Fruit fly (Drosophila melanogaster) whole organism, embryonic: ENCODE measurements around the gene CG11550.

ENCODE experiments used
- CG1024 ChIP-seq: fragments of 200-800 bp; sonication (Bioruptor generic); IDR thresholded peaks from 2 replicates; pipeline ENCODE4 v1.3.6; 2022; ENCODE audit warnings: missing biosample characterization, missing genetic modification characterization
- CG10959 ChIP-seq: fragments of 200-800 bp; sonication (Bioruptor generic); IDR thresholded peaks from 2 replicates; pipeline ENCODE4 v1.3.6; 2022; ENCODE audit warnings: missing biosample characterization, missing genetic modification characterization
- CG10979 ChIP-seq: fragments of 200-800 bp; sonication (Bioruptor generic); optimal IDR thresholded peaks from 2 replicates; lab custom pipeline; 2018; ENCODE audit warnings: missing biosample characterization, mild to moderate bottlenecking, missing genetic modification characterization, moderate library complexity
- CG11695 ChIP-seq: fragments of 200-800 bp; sonication (Bioruptor generic); IDR thresholded peaks from 3 replicates; pipeline ENCODE4 v1.3.6; 2022; ENCODE audit warnings: missing biosample characterization, missing genetic modification characterization
- CG14050 ChIP-seq: fragments of 200-800 bp; sonication (Bioruptor generic); IDR thresholded peaks from 3 replicates; pipeline ENCODE4 v1.3.6; 2022; ENCODE audit warnings: missing biosample characterization, missing genetic modification characterization
- CG16813 ChIP-seq: fragments of 200-800 bp; sonication (Bioruptor generic); IDR thresholded peaks from 3 replicates; pipeline ENCODE4 v1.3.6; 2022; ENCODE audit warnings: missing biosample characterization, missing genetic modification characterization; ENCODE audit not compliant: partially characterized antibody
- CG17361 ChIP-seq: fragments of 200-800 bp; sonication (Bioruptor generic); IDR thresholded peaks from 3 replicates; pipeline ENCODE4 v1.3.6; 2022; ENCODE audit warnings: missing biosample characterization, missing genetic modification characterization
- CG2199 ChIP-seq: fragments of 200-800 bp; sonication (Bioruptor generic); IDR thresholded peaks from 3 replicates; pipeline ENCODE4 v1.3.6; 2022; ENCODE audit warnings: missing biosample characterization, missing genetic modification characterization
- CG2678 ChIP-seq: fragments of 200-800 bp; sonication (Bioruptor generic); optimal IDR thresholded peaks from 3 replicates; lab custom pipeline; 2019; ENCODE audit warnings: missing biosample characterization, mild to moderate bottlenecking, missing genetic modification characterization, moderate library complexity
- CG2712 ChIP-seq: fragments of 200-800 bp; optimal IDR thresholded peaks from 3 replicates; lab custom pipeline; 2019; ENCODE audit warnings: missing biosample characterization, mild to moderate bottlenecking, missing genetic modification characterization, moderate library complexity
- CG3065 ChIP-seq: fragments of 200-800 bp; sonication (Bioruptor generic); optimal IDR thresholded peaks from 2 replicates; lab custom pipeline; 2016; ENCODE audit warnings: missing biosample characterization, missing genetic modification characterization
- CG3995 ChIP-seq: fragments of 200-800 bp; sonication (Bioruptor generic); optimal IDR thresholded peaks from 3 replicates; lab custom pipeline; 2016; ENCODE audit warnings: missing biosample characterization, missing genetic modification characterization
- CG6175 ChIP-seq: fragments of 200-800 bp; sonication (Bioruptor generic); IDR thresholded peaks from 3 replicates; pipeline ENCODE4 v1.3.6; 2022; ENCODE audit warnings: missing biosample characterization, missing genetic modification characterization
- CG6272 ChIP-seq: fragments of 200-800 bp; sonication (Bioruptor generic); IDR thresholded peaks from 2 replicates; pipeline ENCODE4 v1.3.6; 2022; ENCODE audit warnings: missing biosample characterization, missing genetic modification characterization
- CG6689 ChIP-seq: fragments of 200-800 bp; sonication (Bioruptor generic); IDR thresholded peaks from 2 replicates; pipeline ENCODE4 v1.3.6; 2022; ENCODE audit warnings: missing biosample characterization, missing genetic modification characterization
- CG7372 ChIP-seq: fragments of 200-800 bp; sonication (Bioruptor generic); IDR thresholded peaks from 2 replicates; pipeline ENCODE4 v1.3.6; 2022; ENCODE audit warnings: missing biosample characterization, missing genetic modification characterization
- GATAe ChIP-seq: fragments of 200-800 bp; sonication (Bioruptor generic); conservative IDR thresholded peaks from 2 replicates; pipeline ENCODE4 v1.3.6; 2022; ENCODE audit warnings: missing biosample characterization, missing genetic modification characterization
- Gug ChIP-seq: fragments of 200-800 bp; sonication (Bioruptor generic); IDR thresholded peaks from 4 replicates; pipeline ENCODE4 v1.3.6; 2022; ENCODE audit warnings: missing biosample characterization, missing genetic modification characterization
- HHEX ChIP-seq: fragments of 200-800 bp; sonication (Bioruptor generic); optimal IDR thresholded peaks from 3 replicates; lab custom pipeline; 2017; ENCODE audit warnings: missing biosample characterization, mild to moderate bottlenecking, missing genetic modification characterization, missing genetic modification reagents
- HLH4C ChIP-seq: fragments of 200-800 bp; sonication (Bioruptor generic); IDR thresholded peaks from 3 replicates; pipeline ENCODE4 v1.3.6; 2022; ENCODE audit warnings: missing biosample characterization, missing genetic modification characterization; ENCODE audit not compliant: partially characterized antibody
- Hey ChIP-seq: fragments of 200-800 bp; sonication (Bioruptor generic); optimal IDR thresholded peaks from 3 replicates; lab custom pipeline; 2018; ENCODE audit warnings: missing biosample characterization, mild to moderate bottlenecking, missing genetic modification characterization
- Hr39 ChIP-seq: fragments of >200 bp; optimal IDR thresholded peaks from 2 replicates; lab custom pipeline; 2017
- Kr ChIP-seq: fragments of 200-800 bp; sonication (Bioruptor generic); optimal IDR thresholded peaks from 2 replicates; lab custom pipeline; 2017; ENCODE audit warnings: missing biosample characterization, mild to moderate bottlenecking, missing genetic modification characterization
- MESR4 ChIP-seq: fragments of 200-800 bp; sonication (Bioruptor generic); optimal IDR thresholded peaks from 2 replicates; lab custom pipeline; 2018; ENCODE audit warnings: missing biosample characterization, mild to moderate bottlenecking, missing genetic modification characterization, moderate library complexity
- Meics ChIP-seq: fragments of 200-800 bp; sonication (Bioruptor generic); optimal IDR thresholded peaks from 2 replicates; lab custom pipeline; 2017; ENCODE audit warnings: missing biosample characterization, mild to moderate bottlenecking, missing genetic modification characterization
- Mes4 ChIP-seq: fragments of 200-800 bp; sonication (Bioruptor generic); optimal IDR thresholded peaks from 2 replicates; lab custom pipeline; 2016; ENCODE audit warnings: missing biosample characterization, missing genetic modification characterization
- Rfx ChIP-seq: fragments of 200-800 bp; sonication (Bioruptor generic); IDR thresholded peaks from 2 replicates; pipeline ENCODE4 v1.3.6; 2022; ENCODE audit warnings: missing biosample characterization, missing genetic modification characterization
- Six4 ChIP-seq: fragments of 200-800 bp; sonication (Bioruptor generic); optimal IDR thresholded peaks from 2 replicates; lab custom pipeline; 2016; ENCODE audit warnings: missing biosample characterization, missing genetic modification characterization
- bowl ChIP-seq: fragments of 200-800 bp; sonication (Bioruptor generic); IDR thresholded peaks from 2 replicates; pipeline ENCODE4 v1.3.6; 2022; ENCODE audit warnings: missing biosample characterization, missing genetic modification characterization
- bsh ChIP-seq, 2 experiments: fragments of 200-800 bp; sonication (Bioruptor generic); optimal IDR thresholded peaks; 2 replicates each; lab custom pipeline; 2017 to 2018; ENCODE audit warnings: mild to moderate bottlenecking in 2 of 2, missing biosample characterization in 2 of 2, missing genetic modification characterization in 2 of 2, moderate library complexity in 1 of 2
- caup ChIP-seq: fragments of 200-800 bp; sonication (Bioruptor generic); optimal IDR thresholded peaks from 3 replicates; lab custom pipeline; 2017; ENCODE audit warnings: missing biosample characterization, mild to moderate bottlenecking, missing genetic modification characterization, moderate library complexity; ENCODE audit not compliant: severe bottlenecking
- dan ChIP-seq: fragments of 200-800 bp; sonication (Bioruptor generic); IDR thresholded peaks from 2 replicates; pipeline ENCODE4 v1.3.6; 2022; ENCODE audit warnings: missing biosample characterization, missing genetic modification characterization
- dmrt99B ChIP-seq: fragments of 200-800 bp; sonication (Bioruptor generic); optimal IDR thresholded peaks from 2 replicates; lab custom pipeline; 2018; ENCODE audit warnings: missing biosample characterization, mild to moderate bottlenecking, missing genetic modification characterization, moderate library complexity
- dpn ChIP-seq, 2 experiments: fragments of 200-800 bp; sonication (Bioruptor generic); optimal IDR thresholded peaks; 3 replicates each; lab custom pipeline; 2016; ENCODE audit warnings: missing biosample characterization in 2 of 2, missing genetic modification characterization in 2 of 2
- gem ChIP-seq: fragments of 200-800 bp; sonication (Bioruptor generic); optimal IDR thresholded peaks from 2 replicates; lab custom pipeline; 2019; ENCODE audit warnings: missing biosample characterization, mild to moderate bottlenecking, missing genetic modification characterization, moderate library complexity
- grau ChIP-seq: fragments of 200-800 bp; optimal IDR thresholded peaks from 3 replicates; lab custom pipeline; 2019; ENCODE audit warnings: missing biosample characterization, mild to moderate bottlenecking, missing genetic modification characterization, moderate library complexity
- hbn ChIP-seq: fragments of 200-800 bp; sonication (Bioruptor generic); IDR thresholded peaks from 2 replicates; pipeline ENCODE4 v1.3.6; 2022; ENCODE audit warnings: missing biosample characterization, missing genetic modification characterization; ENCODE audit not compliant: partially characterized antibody
- jumu ChIP-seq: fragments of 200-800 bp; sonication (Bioruptor generic); optimal IDR thresholded peaks from 3 replicates; lab custom pipeline; 2016; ENCODE audit warnings: missing biosample characterization, missing genetic modification characterization
- lab ChIP-seq: fragments of 200-800 bp; sonication (Bioruptor generic); optimal IDR thresholded peaks from 3 replicates; lab custom pipeline; 2017; ENCODE audit warnings: missing biosample characterization, missing genetic modification characterization, mild to moderate bottlenecking, moderate library complexity, missing genetic modification reagents
- lov ChIP-seq, 2 experiments: fragments of 200-800 bp in 1 of 2; fragments of >200 bp in 1 of 2; sonication (Bioruptor generic) in 1 of 2; IDR thresholded peaks in 1 of 2; optimal IDR thresholded peaks in 1 of 2; 2 replicates in 1 of 2; 3 replicates in 1 of 2; pipeline versions ENCODE4 v1.3.6 to Lab custom; 2017 to 2022; ENCODE audit warnings: missing biosample characterization in 1 of 2, missing genetic modification characterization in 1 of 2
- nmo ChIP-seq: fragments of 200-800 bp; sonication (Bioruptor generic); optimal IDR thresholded peaks from 2 replicates; lab custom pipeline; 2018; ENCODE audit warnings: missing biosample characterization, mild to moderate bottlenecking, missing genetic modification characterization, moderate library complexity
- oc ChIP-seq: fragments of 200-800 bp; sonication (Bioruptor generic); optimal IDR thresholded peaks from 2 replicates; lab custom pipeline; 2018; ENCODE audit warnings: missing biosample characterization, mild to moderate bottlenecking, missing genetic modification characterization, moderate library complexity
- pb ChIP-seq: fragments of 200-800 bp; sonication (Bioruptor generic); optimal IDR thresholded peaks from 3 replicates; lab custom pipeline; 2016; ENCODE audit warnings: missing biosample characterization, missing genetic modification characterization
- prd ChIP-seq, 3 experiments: fragments of >200 bp in 2 of 3; fragments of 200-800 bp in 1 of 3; sonication (Bioruptor generic) in 1 of 3; optimal IDR thresholded peaks in 2 of 3; IDR thresholded peaks in 1 of 3; 2 replicates in 2 of 3; 3 replicates in 1 of 3; pipeline versions ENCODE4 v1.3.6 to Lab custom; 2017 to 2022; ENCODE audit warnings: missing biosample characterization in 1 of 3, missing genetic modification characterization in 1 of 3
- ranshi ChIP-seq: fragments of 200-800 bp; sonication (Bioruptor generic); IDR thresholded peaks from 2 replicates; pipeline ENCODE4 v1.3.6; 2022; ENCODE audit warnings: missing biosample characterization, missing genetic modification characterization
- sr ChIP-seq: fragments of 200-800 bp; sonication (Bioruptor generic); IDR thresholded peaks from 3 replicates; pipeline ENCODE4 v1.3.6; 2022; ENCODE audit warnings: missing biosample characterization, missing genetic modification characterization
- tgo ChIP-seq: fragments of 200-800 bp; sonication (Bioruptor generic); IDR thresholded peaks from 3 replicates; pipeline ENCODE4 v1.3.6; 2022; ENCODE audit warnings: missing biosample characterization, missing genetic modification characterization
- ttk ChIP-seq: fragments of 200-800 bp; sonication (Bioruptor generic); IDR thresholded peaks from 2 replicates; pipeline ENCODE4 v2.1.2; 2022; ENCODE audit warnings: missing biosample characterization, missing genetic modification characterization
- vfl ChIP-seq: fragments of 200-800 bp; sonication (Bioruptor generic); optimal IDR thresholded peaks from 2 replicates; lab custom pipeline; 2016; ENCODE audit warnings: missing biosample characterization, missing genetic modification characterization

The CG11550 gene

dm6 chr3R:31709142-31709541 is 29.5 kb upstream of the CG11550 start (continued):
- TF ChIP-seq CG2199: no peak
- TF ChIP-seq Mes4 (GFP tag; lab: Kevin White, UChicago): peak; percentile 12
- peak; percentile 15; the same call in 1 of the 2 replicates for TF ChIP-seq CG1024
- TF ChIP-seq oc (tag; lab: Kevin White, UChicago): peak; percentile 35
- TF ChIP-seq lov (optimal IDR thresholded peaks at IDR 0.05; lab: Kevin White, UChicago): no peak
- no peak for TF ChIP-seq lov (GFP tag; IDR thresholded peaks at IDR 0.05; lab: Robert Waterston, UW)
- no peak; the same call in 2 of the 3 replicates for TF ChIP-seq CG17361 (GFP tag; lab: Robert Waterston, UW)
- TF ChIP-seq nmo (GFP tag; lab: Kevin White, UChicago): no peak
- peak; percentile 13 for TF ChIP-seq caup (GFP tag; lab: Kevin White, UChicago)
- no peak for TF ChIP-seq CG3995 (GFP tag; lab: Kevin White, UChicago)
- TF ChIP-seq hbn (GFP tag; lab: Robert Waterston, UW): no peak
- no peak for TF ChIP-seq jumu (GFP tag; lab: Kevin White, UChicago)
- peak; percentile 5 for TF ChIP-seq CG10979 (tag; lab: Kevin White, UChicago)
- 0 out of 3 replicates have a peak, but pooled peaks have one; percentile 37 for TF ChIP-seq CG14050
- TF ChIP-seq CG16813 (GFP tag; lab: Robert Waterston, UW): no peak
- TF ChIP-seq CG2678 (tag; lab: Kevin White, UChicago): peak; percentile 37
- 0 out of 2 replicates have a peak, but pooled peaks have one; percentile 14 for TF ChIP-seq CG6272
- no peak for TF ChIP-seq HLH4C (GFP tag; lab: Robert Waterston, UW)
- TF ChIP-seq GATAe: no peak
- TF ChIP-seq CG11695: no peak
- TF ChIP-seq Six4 (GFP tag; lab: Kevin White, UChicago): no peak
- TF ChIP-seq dpn (GFP tag; optimal IDR thresholded peaks at IDR 0.05; lab: Kevin White, UChicago): peak in 1 of 2 experiments; percentile 27
- peak; percentile 48; the same call in 1 of the 3 replicates for TF ChIP-seq tgo
- no peak for TF ChIP-seq CG10959 (GFP tag; lab: Robert Waterston, UW)
- TF ChIP-seq bowl (GFP tag; lab: Robert Waterston, UW): no peak
- TF ChIP-seq sr (GFP tag; lab: Robert Waterston, UW): peak; percentile 69; the same call in 2 of the 3 replicates
- TF ChIP-seq CG3065: no peak
- TF ChIP-seq CG6689 (GFP tag; lab: Robert Waterston, UW): peak; percentile 38
- TF ChIP-seq dmrt99B (tag; lab: Kevin White, UChicago): peak; percentile 54
- peak; percentile 39; the same call in 1 of the 2 replicates for TF ChIP-seq ranshi (GFP tag; lab: Robert Waterston, UW)
- TF ChIP-seq vfl: no peak
- TF ChIP-seq MESR4: no peak
- peak; percentile 9; the same call in 1 of the 3 replicates for TF ChIP-seq CG6175 (GFP tag; lab: Robert Waterston, UW)
- peak; percentile 39 for TF ChIP-seq gem (tag; lab: Kevin White, UChicago)
- TF ChIP-seq pb (GFP tag; lab: Kevin White, UChicago): peak; percentile 17
- peak; percentile 62; the same call in 1 of the 2 replicates for TF ChIP-seq ttk (GFP tag; lab: Robert Waterston, UW)
- TF ChIP-seq grau (tag; lab: Kevin White, UChicago): peak; percentile 10
- TF ChIP-seq prd (optimal IDR thresholded peaks at IDR 0.05; lab: Kevin White, UChicago): no peak
- peak; percentile 51; the same call in 2 of the 3 replicates for TF ChIP-seq prd (GFP tag; IDR thresholded peaks at IDR 0.05; lab: Robert Waterston, UW)
- TF ChIP-seq Rfx (GFP tag; lab: Robert Waterston, UW): peak; percentile 53; the same call in 1 of the 2 replicates
- TF ChIP-seq CG7372 (GFP tag; lab: Robert Waterston, UW): 0 out of 2 replicates have a peak, but pooled peaks have one; percentile 19
- peak; percentile 64 for TF ChIP-seq lab (GFP tag; lab: Kevin White, UChicago)
- peak; percentile 30 for TF ChIP-seq Meics (GFP tag; lab: Kevin White, UChicago)
- TF ChIP-seq Hr39 (lab: Kevin White, UChicago): no peak
- 0 out of 4 replicates have a peak, but pooled peaks have one; percentile 4 for TF ChIP-seq Gug (GFP tag; lab: Robert Waterston, UW)
- peak; percentile 39 for TF ChIP-seq CG2712 (tag; lab: Kevin White, UChicago)
- TF ChIP-seq Kr: no peak
- no peak for TF ChIP-seq dan (GFP tag; lab: Robert Waterston, UW)
- TF ChIP-seq bsh (GFP tag; optimal IDR thresholded peaks at IDR 0.05; lab: Kevin White, UChicago): peak; percentile 13 to 40
- TF ChIP-seq HHEX (GFP tag; lab: Kevin White, UChicago): peak; percentile 36
- no peak for TF ChIP-seq Hey
